Fruit fly (Drosophila melanogaster) whole organism, embryonic: Measurements from ENCODE around the gene CG14400.
A peak's percentile ranks its signal among the peaks of the same experiment; 100 is the strongest.

ENCODE experiments used
- Atf3 ChIP-seq: fragments of 200-800 bp; sonication (Bioruptor generic); optimal IDR thresholded peaks from 3 replicates; lab custom pipeline; 2016; ENCODE audit warnings: missing biosample characterization, missing genetic modification characterization
- CG11695 ChIP-seq: fragments of 200-800 bp; sonication (Bioruptor generic); IDR thresholded peaks from 3 replicates; pipeline ENCODE4 v1.3.6; 2022; ENCODE audit warnings: missing biosample characterization, missing genetic modification characterization
- CG12155 ChIP-seq: fragments of 200-800 bp; sonication (Bioruptor generic); optimal IDR thresholded peaks from 3 replicates; lab custom pipeline; 2016; ENCODE audit warnings: missing biosample characterization, missing genetic modification characterization
- CG15269 ChIP-seq: fragments of 200-800 bp; sonication (Bioruptor generic); optimal IDR thresholded peaks from 2 replicates; lab custom pipeline; 2018; ENCODE audit warnings: missing biosample characterization, mild to moderate bottlenecking, missing genetic modification characterization, moderate library complexity
- CG1647 ChIP-seq: fragments of 200-800 bp; sonication (Bioruptor generic); optimal IDR thresholded peaks from 3 replicates; lab custom pipeline; 2016; ENCODE audit warnings: missing biosample characterization, missing genetic modification characterization
- CG17802 ChIP-seq: fragments of 200-800 bp; sonication (Bioruptor generic); optimal IDR thresholded peaks from 2 replicates; lab custom pipeline; 2018; ENCODE audit warnings: missing biosample characterization, mild to moderate bottlenecking, missing genetic modification characterization, moderate library complexity
- CG17912 ChIP-seq: fragments of 200-800 bp; sonication (Bioruptor generic); optimal IDR thresholded peaks from 2 replicates; lab custom pipeline; 2018; ENCODE audit warnings: missing biosample characterization, mild to moderate bottlenecking, missing genetic modification characterization
- CG18476 ChIP-seq: fragments of 200-800 bp; sonication (Bioruptor generic); optimal IDR thresholded peaks from 2 replicates; lab custom pipeline; 2016; ENCODE audit warnings: missing biosample characterization, mild to moderate bottlenecking, missing genetic modification characterization
- CG2202 ChIP-seq: fragments of 200-800 bp; sonication (Bioruptor generic); optimal IDR thresholded peaks from 2 replicates; lab custom pipeline; 2018; ENCODE audit warnings: missing biosample characterization, mild to moderate bottlenecking, missing genetic modification characterization
- CG31441 ChIP-seq: fragments of 200-800 bp; sonication (Bioruptor generic); IDR thresholded peaks from 2 replicates; pipeline ENCODE4 v1.3.6; 2022; ENCODE audit warnings: missing biosample characterization, missing genetic modification characterization
- CG32532 ChIP-seq: fragments of 200-800 bp; sonication (Bioruptor generic); IDR thresholded peaks from 2 replicates; pipeline ENCODE4 v1.3.6; 2022; ENCODE audit warnings: missing biosample characterization, missing genetic modification characterization
- CG3281 ChIP-seq: fragments of 200-800 bp; sonication (Bioruptor generic); optimal IDR thresholded peaks from 3 replicates; lab custom pipeline; 2017; ENCODE audit warnings: missing biosample characterization, mild to moderate bottlenecking, missing genetic modification characterization
- CG33557 ChIP-seq: fragments of 200-800 bp; sonication (Bioruptor generic); optimal IDR thresholded peaks from 2 replicates; lab custom pipeline; 2019; ENCODE audit warnings: missing biosample characterization, mild to moderate bottlenecking, missing genetic modification characterization, moderate library complexity
- CG3847 ChIP-seq: fragments of 200-800 bp; sonication (Bioruptor generic); IDR thresholded peaks from 2 replicates; pipeline ENCODE4 v1.3.6; 2022; ENCODE audit warnings: missing biosample characterization, missing genetic modification characterization
- CG4820 ChIP-seq: fragments of 200-800 bp; sonication (Bioruptor generic); optimal IDR thresholded peaks from 3 replicates; lab custom pipeline; 2016; ENCODE audit warnings: missing biosample characterization, missing genetic modification characterization
- CG5245 ChIP-seq: fragments of 200-800 bp; sonication (Bioruptor generic); optimal IDR thresholded peaks from 3 replicates; lab custom pipeline; 2016; ENCODE audit warnings: missing biosample characterization, missing genetic modification characterization
- CG6854 ChIP-seq: fragments of 200-800 bp; sonication (Bioruptor generic); optimal IDR thresholded peaks from 3 replicates; lab custom pipeline; 2017; ENCODE audit warnings: missing biosample characterization, mild to moderate bottlenecking, missing genetic modification characterization
- CG7372 ChIP-seq: fragments of 200-800 bp; sonication (Bioruptor generic); IDR thresholded peaks from 2 replicates; pipeline ENCODE4 v1.3.6; 2022; ENCODE audit warnings: missing biosample characterization, missing genetic modification characterization
- CG9215 ChIP-seq: fragments of 200-800 bp; sonication (Bioruptor generic); IDR thresholded peaks from 2 replicates; pipeline ENCODE4 v1.3.6; 2022; ENCODE audit warnings: missing biosample characterization, missing genetic modification characterization
- CG9727 ChIP-seq: fragments of 200-800 bp; sonication (Bioruptor generic); optimal IDR thresholded peaks from 3 replicates; lab custom pipeline; 2017; ENCODE audit warnings: missing biosample characterization, mild to moderate bottlenecking, missing genetic modification characterization
- Camta ChIP-seq: fragments of 200-800 bp; sonication (Bioruptor generic); optimal IDR thresholded peaks from 2 replicates; lab custom pipeline; 2016; ENCODE audit warnings: missing biosample characterization, missing genetic modification characterization
- HHEX ChIP-seq: fragments of 200-800 bp; sonication (Bioruptor generic); optimal IDR thresholded peaks from 3 replicates; lab custom pipeline; 2017; ENCODE audit warnings: missing biosample characterization, mild to moderate bottlenecking, missing genetic modification characterization, missing genetic modification reagents
- HLH4C ChIP-seq: fragments of 200-800 bp; sonication (Bioruptor generic); IDR thresholded peaks from 3 replicates; pipeline ENCODE4 v1.3.6; 2022; ENCODE audit warnings: missing biosample characterization, missing genetic modification characterization; ENCODE audit not compliant: partially characterized antibody
- Hand ChIP-seq: fragments of 200-800 bp; sonication (Bioruptor generic); optimal IDR thresholded peaks from 2 replicates; lab custom pipeline; 2017; ENCODE audit warnings: mild to moderate bottlenecking, missing biosample characterization, missing genetic modification reagents, missing genetic modification characterization
- Hsf ChIP-seq: fragments of 200-800 bp; sonication (Bioruptor generic); optimal IDR thresholded peaks from 3 replicates; lab custom pipeline; 2016; ENCODE audit warnings: missing biosample characterization, missing genetic modification characterization
- MBD-R2 ChIP-seq: fragments of 200-800 bp; sonication (Bioruptor generic); IDR thresholded peaks from 2 replicates; pipeline ENCODE4 v1.3.6; 2022; ENCODE audit warnings: missing biosample characterization, missing genetic modification characterization
- Max ChIP-seq: fragments of 200-800 bp; sonication (Bioruptor generic); optimal IDR thresholded peaks from 2 replicates; lab custom pipeline; 2016; ENCODE audit warnings: missing biosample characterization, mild to moderate bottlenecking, missing genetic modification characterization
- Nf-YB ChIP-seq: fragments of 200-800 bp; sonication (Bioruptor generic); optimal IDR thresholded peaks from 3 replicates; lab custom pipeline; 2019; ENCODE audit warnings: missing biosample characterization, mild to moderate bottlenecking, missing genetic modification characterization, moderate library complexity
- PHDP ChIP-seq: fragments of 200-800 bp; sonication (Bioruptor generic); optimal IDR thresholded peaks from 3 replicates; lab custom pipeline; 2018; ENCODE audit warnings: missing biosample characterization, mild to moderate bottlenecking, missing genetic modification characterization, moderate library complexity
- Ptx1 ChIP-seq: fragments of 200-800 bp; sonication (Bioruptor generic); IDR thresholded peaks from 2 replicates; pipeline ENCODE4 v1.3.6; 2022; ENCODE audit warnings: missing biosample characterization, missing genetic modification characterization
- Rx ChIP-seq: fragments of 200-800 bp; sonication (Bioruptor generic); IDR thresholded peaks from 2 replicates; pipeline ENCODE4 v1.3.6; 2022; ENCODE audit warnings: missing biosample characterization, missing genetic modification characterization
- Sox100B ChIP-seq: fragments of 200-800 bp; sonication (Bioruptor generic); optimal IDR thresholded peaks from 3 replicates; lab custom pipeline; 2018; ENCODE audit warnings: missing biosample characterization, mild to moderate bottlenecking, missing genetic modification characterization
- Sox102F ChIP-seq: fragments of 200-800 bp; sonication (Bioruptor generic); optimal IDR thresholded peaks from 2 replicates; lab custom pipeline; 2018; ENCODE audit warnings: missing biosample characterization, mild to moderate bottlenecking, missing genetic modification characterization, moderate library complexity
- YL-1 ChIP-seq: fragments of 200-800 bp; sonication (Bioruptor generic); optimal IDR thresholded peaks from 3 replicates; lab custom pipeline; 2017; ENCODE audit warnings: missing biosample characterization, mild to moderate bottlenecking, missing genetic modification characterization
- bbx ChIP-seq: fragments of 200-800 bp; sonication (Bioruptor generic); IDR thresholded peaks from 2 replicates; pipeline ENCODE4 v1.3.6; 2022; ENCODE audit warnings: missing biosample characterization, missing genetic modification characterization; ENCODE audit not compliant: partially characterized antibody
- br ChIP-seq: fragments of >200 bp; optimal IDR thresholded peaks from 2 replicates; lab custom pipeline; 2017
- crol ChIP-seq: fragments of 200-800 bp; sonication (Bioruptor generic); IDR thresholded peaks from 2 replicates; pipeline ENCODE4 v1.3.6; 2022; ENCODE audit warnings: missing biosample characterization, missing genetic modification characterization
- danr ChIP-seq: fragments of 200-800 bp; sonication (Bioruptor generic); IDR thresholded peaks from 2 replicates; pipeline ENCODE4 v1.3.6; 2022; ENCODE audit warnings: missing biosample characterization, missing genetic modification characterization
- dati ChIP-seq: fragments of 200-800 bp; sonication (Bioruptor generic); IDR thresholded peaks from 2 replicates; pipeline ENCODE4 v1.3.6; 2022; ENCODE audit warnings: missing biosample characterization, missing genetic modification characterization
- dimm ChIP-seq: fragments of 200-800 bp; sonication (Bioruptor generic); IDR thresholded peaks from 2 replicates; pipeline ENCODE4 v1.3.6; 2022; ENCODE audit warnings: missing biosample characterization, missing genetic modification characterization
- emc ChIP-seq: fragments of 200-800 bp; sonication (Bioruptor generic); optimal IDR thresholded peaks from 2 replicates; lab custom pipeline; 2016; ENCODE audit warnings: missing biosample characterization, missing genetic modification characterization
- exex ChIP-seq: fragments of 200-800 bp; sonication (Bioruptor generic); optimal IDR thresholded peaks from 4 replicates; lab custom pipeline; 2018; ENCODE audit warnings: missing biosample characterization, mild to moderate bottlenecking, missing genetic modification characterization, moderate library complexity
- ftz-f1 ChIP-seq: fragments of 200-800 bp; sonication (Bioruptor generic); optimal IDR thresholded peaks from 2 replicates; lab custom pipeline; 2016; ENCODE audit warnings: missing biosample characterization, missing genetic modification characterization
- gro ChIP-seq: fragments of 200-800 bp; sonication (Bioruptor generic); optimal IDR thresholded peaks from 2 replicates; lab custom pipeline; 2016; ENCODE audit warnings: missing biosample characterization, missing genetic modification characterization
- mam ChIP-seq: fragments of 200-800 bp; sonication (Bioruptor generic); optimal IDR thresholded peaks from 3 replicates; lab custom pipeline; 2016; ENCODE audit warnings: missing biosample characterization, missing genetic modification characterization
- peb ChIP-seq: fragments of 200-800 bp; sonication (Bioruptor generic); IDR thresholded peaks from 2 replicates; pipeline ENCODE4 v1.3.6; 2022; ENCODE audit warnings: missing biosample characterization, missing genetic modification characterization
- pzg ChIP-seq: fragments of 200-800 bp; sonication (Bioruptor generic); optimal IDR thresholded peaks from 3 replicates; lab custom pipeline; 2018; ENCODE audit warnings: missing biosample characterization, mild to moderate bottlenecking, missing genetic modification characterization, moderate library complexity
- sc ChIP-seq, 3 experiments: fragments of >200 bp in 2 of 3; fragments of 200-800 bp in 1 of 3; sonication (Bioruptor generic) in 1 of 3; optimal IDR thresholded peaks; 2 replicates in 2 of 3; 3 replicates in 1 of 3; lab custom pipeline; 2017; ENCODE audit warnings: mild to moderate bottlenecking in 1 of 3, missing biosample characterization in 1 of 3, missing genetic modification characterization in 1 of 3, missing genetic modification reagents in 1 of 3
- ttk ChIP-seq: fragments of 200-800 bp; sonication (Bioruptor generic); IDR thresholded peaks from 2 replicates; pipeline ENCODE4 v2.1.2; 2022; ENCODE audit warnings: missing biosample characterization, missing genetic modification characterization
- tx ChIP-seq: fragments of 200-800 bp; sonication (Bioruptor generic); optimal IDR thresholded peaks from 2 replicates; lab custom pipeline; 2016; ENCODE audit warnings: missing biosample characterization, missing genetic modification characterization
- wek ChIP-seq: fragments of 200-800 bp; sonication (Bioruptor generic); optimal IDR thresholded peaks from 3 replicates; lab custom pipeline; 2018; ENCODE audit warnings: missing biosample characterization, mild to moderate bottlenecking, missing genetic modification characterization, moderate library complexity

Gene CG14400

dm6 chr2L:20822489-20823195, 35.0 kb downstream of the CG14400 start, which contains the start of gene CG9331 (continued):
- no peak for TF ChIP-seq br (lab: Kevin White, UChicago)
- TF ChIP-seq CG17802 (tag; lab: Kevin White, UChicago), result no peak
- TF ChIP-seq CG3847 (GFP tag; lab: Robert Waterston, UW), result no peak
- TF ChIP-seq Rx (GFP tag; lab: Robert Waterston, UW), result no peak
- no peak for TF ChIP-seq Max (GFP tag; lab: Kevin White, UChicago)
- TF ChIP-seq exex (tag; lab: Kevin White, UChicago), result no peak
- no peak for TF ChIP-seq CG31441
- no peak for TF ChIP-seq dati
- TF ChIP-seq CG33557 (GFP tag; lab: Kevin White, UChicago), result no peak
- peak; percentile 75; the same call in 1 of the 2 replicates for TF ChIP-seq bbx (GFP tag; lab: Robert Waterston, UW)
- no peak for TF ChIP-seq CG12155 (GFP tag; lab: Kevin White, UChicago)
- TF ChIP-seq crol (GFP tag; lab: Robert Waterston, UW), result peak; percentile 70
- peak; percentile 0 for TF ChIP-seq Sox102F (GFP tag; lab: Kevin White, UChicago)
- no peak for TF ChIP-seq Sox100B (GFP tag; lab: Kevin White, UChicago)
- no peak for TF ChIP-seq emc
- no peak for TF ChIP-seq YL-1 (GFP tag; lab: Kevin White, UChicago)
- no peak for TF ChIP-seq CG1647 (GFP tag; lab: Kevin White, UChicago)
- no peak for TF ChIP-seq CG32532
- TF ChIP-seq PHDP (tag; lab: Kevin White, UChicago), result no peak
- no peak for TF ChIP-seq CG9727 (GFP tag; lab: Kevin White, UChicago)
- TF ChIP-seq CG4820 (GFP tag; lab: Kevin White, UChicago), result no peak
- peak; percentile 24; the same call in 1 of the 2 replicates for TF ChIP-seq MBD-R2 (GFP tag; lab: Robert Waterston, UW)
- no peak for TF ChIP-seq Camta (GFP tag; lab: Kevin White, UChicago)
- TF ChIP-seq peb, result no peak
- TF ChIP-seq CG15269 (tag; lab: Kevin White, UChicago), result no peak
- no peak for TF ChIP-seq gro (GFP tag; lab: Kevin White, UChicago)
- TF ChIP-seq ttk, result no peak
- no peak for TF ChIP-seq CG3281
- peak; percentile 46 for TF ChIP-seq ftz-f1 (GFP tag; lab: Kevin White, UChicago)
- TF ChIP-seq CG9215 (GFP tag; lab: Robert Waterston, UW), result peak; percentile 84
- TF ChIP-seq HLH4C (GFP tag; lab: Robert Waterston, UW), result peak; percentile 48; the same call in 1 of the 3 replicates
- TF ChIP-seq Nf-YB, result no peak
- no peak for TF ChIP-seq danr (GFP tag; lab: Robert Waterston, UW)
- TF ChIP-seq CG5245 (GFP tag; lab: Kevin White, UChicago), result no peak
- TF ChIP-seq Hsf (GFP tag; lab: Kevin White, UChicago), result no peak
- no peak for TF ChIP-seq pzg (GFP tag; lab: Kevin White, UChicago)
- no peak for TF ChIP-seq CG2202 (tag; lab: Kevin White, UChicago)
- TF ChIP-seq Hand, result no peak
- peak; percentile 51 for TF ChIP-seq CG17912 (GFP tag; lab: Kevin White, UChicago)
- TF ChIP-seq Atf3 (GFP tag; lab: Kevin White, UChicago), result no peak
- no peak for TF ChIP-seq mam (GFP tag; lab: Kevin White, UChicago)
- TF ChIP-seq tx (GFP tag; lab: Kevin White, UChicago), result no peak
- TF ChIP-seq CG6854 (GFP tag; lab: Kevin White, UChicago), result no peak
- TF ChIP-seq wek (GFP tag; lab: Kevin White, UChicago), result peak; percentile 20
- no peak for TF ChIP-seq CG11695 (GFP tag; lab: Robert Waterston, UW)
- TF ChIP-seq sc (optimal IDR thresholded peaks at IDR 0.05; lab: Kevin White, UChicago), result no peak
- no peak for TF ChIP-seq sc (GFP tag; optimal IDR thresholded peaks at IDR 0.05; lab: Kevin White, UChicago)
- peak; percentile 93 for TF ChIP-seq CG18476 (GFP tag; lab: Kevin White, UChicago)
- no peak for TF ChIP-seq CG7372 (GFP tag; lab: Robert Waterston, UW)
- no peak for TF ChIP-seq Ptx1 (GFP tag; lab: Robert Waterston, UW)
- TF ChIP-seq HHEX (GFP tag; lab: Kevin White, UChicago), result no peak
- no peak for TF ChIP-seq dimm
